Worm (Caenorhabditis elegans) whole organism, L4 larva: ENCODE results near the gene Y38H6A.5.

Experiments used
- F49E8.2 ChIP-seq: sonication (generic microtip); optimal IDR thresholded peaks from 2 replicates; lab custom pipeline; 2016; ENCODE audit warnings: missing compliant biosample characterization, mild to moderate bottlenecking, missing genetic modification characterization, borderline replicate concordance
- T26A8.4 ChIP-seq: fragments of 200-800 bp; sonication (Bioruptor generic); IDR thresholded peaks from 2 replicates; pipeline ENCODE4 v1.3.6; 2022; ENCODE audit warnings: missing genetic modification characterization, missing compliant biosample characterization
- Y48G9A.11 ChIP-seq: fragments of 200-800 bp; sonication (Bioruptor generic); IDR thresholded peaks from 2 replicates; pipeline ENCODE4 v1.3.6; 2022; ENCODE audit warnings: missing genetic modification reagents, missing genetic modification characterization, missing compliant biosample characterization
- Y5F2A.4 ChIP-seq: fragments of 200-800 bp; sonication (Bioruptor generic); optimal IDR thresholded peaks from 2 replicates; lab custom pipeline; 2018; ENCODE audit warnings: mild to moderate bottlenecking, missing genetic modification characterization, missing compliant biosample characterization
- Y75B8A.6 ChIP-seq: fragments of 200-800 bp; sonication (Bioruptor generic); IDR thresholded peaks from 2 replicates; pipeline ENCODE4 v1.3.6; 2022; ENCODE audit warnings: missing genetic modification reagents, missing genetic modification characterization, missing compliant biosample characterization
- ZK546.5 ChIP-seq, 2 experiments: sonication (generic microtip); optimal IDR thresholded peaks; 2 replicates each; lab custom pipeline; 2017; ENCODE audit warnings: missing biosample characterization in 2 of 2, missing genetic modification characterization in 2 of 2
- aly-2 ChIP-seq: sonication (generic microtip); optimal IDR thresholded peaks from 2 replicates; lab custom pipeline; 2018; ENCODE audit warnings: missing biosample characterization, missing genetic modification characterization
- ama-1 ChIP-seq: fragments of 150-350 bp; optimal IDR thresholded peaks from 2 replicates; lab custom pipeline; 2014; ENCODE audit warnings: inconsistent platforms, mixed read lengths
- attf-4 ChIP-seq: sonication (generic microtip); optimal IDR thresholded peaks from 3 replicates; lab custom pipeline; 2017; ENCODE audit warnings: missing biosample characterization, missing genetic modification characterization
- ces-1 ChIP-seq: fragments of 150-350 bp; sonication (generic microtip); optimal IDR thresholded peaks from 4 replicates; lab custom pipeline; 2014; ENCODE audit warnings: missing biosample characterization, missing genetic modification reagents, missing genetic modification characterization
- ctbp-1 ChIP-seq: fragments of 200-800 bp; sonication (Bioruptor generic); IDR thresholded peaks from 2 replicates; pipeline ENCODE4 v1.3.6; 2022; ENCODE audit warnings: missing genetic modification reagents, missing genetic modification characterization, missing compliant biosample characterization
- daf-16 ChIP-seq, 3 experiments: sonication (generic microtip); optimal IDR thresholded peaks; 2 replicates each; lab custom pipeline; 2016 to 2017; ENCODE audit warnings: missing genetic modification characterization in 3 of 3, missing genetic modification reagents in 3 of 3, mild to moderate bottlenecking in 2 of 3, missing compliant biosample characterization in 2 of 3, missing biosample characterization in 1 of 3, moderate library complexity in 1 of 3
- daf-8 ChIP-seq: fragments of 200-800 bp; sonication (Bioruptor generic); IDR thresholded peaks from 2 replicates; pipeline ENCODE4 v1.3.6; 2022; ENCODE audit warnings: missing genetic modification characterization, missing compliant biosample characterization
- dmd-6 ChIP-seq: fragments of 200-800 bp; sonication (Bioruptor generic); IDR thresholded peaks from 2 replicates; pipeline ENCODE4 v1.3.6; 2022; ENCODE audit warnings: missing genetic modification reagents, missing genetic modification characterization, missing compliant biosample characterization
- dmd-9 ChIP-seq: fragments of 200-800 bp; sonication (Bioruptor generic); IDR thresholded peaks from 2 replicates; pipeline ENCODE4 v1.3.6; 2022; ENCODE audit warnings: missing genetic modification reagents, missing genetic modification characterization, missing compliant biosample characterization
- duxl-1 ChIP-seq: sonication (generic microtip); optimal IDR thresholded peaks from 2 replicates; lab custom pipeline; 2016; ENCODE audit warnings: mild to moderate bottlenecking, missing genetic modification characterization, moderate library complexity, missing compliant biosample characterization; ENCODE audit not compliant: poor library complexity
- gei-8 ChIP-seq: fragments of 200-800 bp; sonication (Bioruptor generic); optimal IDR thresholded peaks from 2 replicates; lab custom pipeline; 2018; ENCODE audit warnings: mild to moderate bottlenecking, missing genetic modification characterization, missing compliant biosample characterization
- hlh-30 ChIP-seq: sonication (generic microtip); optimal IDR thresholded peaks from 2 replicates; lab custom pipeline; 2017; ENCODE audit warnings: antibody characterized with exemption, mild to moderate bottlenecking, missing genetic modification characterization, missing compliant biosample characterization; ENCODE audit not compliant: insufficient read depth
- lim-7 ChIP-seq: fragments of 200-800 bp; sonication (Bioruptor generic); IDR thresholded peaks from 2 replicates; pipeline ENCODE4 v1.3.6; 2022; ENCODE audit warnings: missing genetic modification characterization, missing compliant biosample characterization
- lin-29 ChIP-seq: fragments of 200-800 bp; sonication (Bioruptor generic); IDR thresholded peaks from 2 replicates; pipeline ENCODE4 v1.3.6; 2022; ENCODE audit warnings: missing genetic modification reagents, missing genetic modification characterization, missing compliant biosample characterization
- madf-5 ChIP-seq, 2 experiments: fragments of 200-800 bp; sonication (Bioruptor generic); IDR thresholded peaks; 2 replicates each; pipeline ENCODE4 v1.3.6; 2022; ENCODE audit warnings: missing compliant biosample characterization in 2 of 2, missing genetic modification characterization in 2 of 2
- mdl-1 ChIP-seq, 2 experiments: fragments of 150-350 bp in 1 of 2; sonication (generic microtip) in 1 of 2; optimal IDR thresholded peaks; 2 replicates each; lab custom pipeline; 2014 to 2017; ENCODE audit warnings: missing biosample characterization in 2 of 2, missing genetic modification characterization in 2 of 2
- mdt-29 ChIP-seq: fragments of 200-800 bp; sonication (Bioruptor generic); IDR thresholded peaks from 2 replicates; pipeline ENCODE4 v1.3.6; 2022; ENCODE audit warnings: missing genetic modification reagents, missing genetic modification characterization, missing compliant biosample characterization
- mep-1 ChIP-seq: fragments of 150-350 bp; sonication (generic microtip); optimal IDR thresholded peaks from 3 replicates; lab custom pipeline; 2014; ENCODE audit warnings: missing biosample characterization, missing genetic modification characterization
- nhr-102 ChIP-seq: sonication (generic microtip); optimal IDR thresholded peaks from 2 replicates; lab custom pipeline; 2016; ENCODE audit warnings: mild to moderate bottlenecking, missing genetic modification characterization, moderate library complexity, missing compliant biosample characterization
- nhr-237 ChIP-seq: sonication (generic microtip); optimal IDR thresholded peaks from 2 replicates; lab custom pipeline; 2017; ENCODE audit warnings: missing biosample characterization, missing genetic modification characterization
- nhr-25 ChIP-seq: sonication (generic microtip); optimal IDR thresholded peaks from 2 replicates; lab custom pipeline; 2017; ENCODE audit warnings: missing genetic modification characterization, mild to moderate bottlenecking, missing compliant biosample characterization, antibody characterized with exemption, moderate library complexity, borderline replicate concordance; ENCODE audit not compliant: insufficient read depth
- nhr-42 ChIP-seq: fragments of 200-800 bp; sonication (Bioruptor generic); IDR thresholded peaks from 2 replicates; pipeline ENCODE4 v1.3.6; 2022; ENCODE audit warnings: missing genetic modification characterization, missing compliant biosample characterization
- pha-4 ChIP-seq, 2 experiments: fragments of 150-350 bp in 1 of 2; fragments of 200-800 bp in 1 of 2; sonication (Bioruptor generic) in 1 of 2; IDR thresholded peaks in 1 of 2; optimal IDR thresholded peaks in 1 of 2; 2 replicates each; pipeline versions ENCODE4 v1.3.6 to Lab custom; 2014 to 2022; ENCODE audit warnings: missing genetic modification characterization in 2 of 2, missing genetic modification reagents in 2 of 2, missing biosample characterization in 1 of 2, missing compliant biosample characterization in 1 of 2
- pqm-1 ChIP-seq: sonication (generic microtip); optimal IDR thresholded peaks from 2 replicates; lab custom pipeline; 2017; ENCODE audit warnings: missing biosample characterization, missing genetic modification characterization
- rbr-2 ChIP-seq: sonication (generic microtip); optimal IDR thresholded peaks from 2 replicates; lab custom pipeline; 2016; ENCODE audit warnings: missing genotype, missing genetic modification characterization, missing compliant biosample characterization
- snpc-4 ChIP-seq: fragments of 150-350 bp; optimal IDR thresholded peaks from 2 replicates; lab custom pipeline; 2014; ENCODE audit warnings: missing biosample characterization, missing genetic modification characterization
- spr-1 ChIP-seq: sonication (generic microtip); optimal IDR thresholded peaks from 2 replicates; lab custom pipeline; 2016; ENCODE audit warnings: mild to moderate bottlenecking, missing genetic modification characterization, missing compliant biosample characterization
- spr-3 ChIP-seq: fragments of 200-800 bp; sonication (Bioruptor generic); optimal IDR thresholded peaks from 2 replicates; lab custom pipeline; 2018; ENCODE audit warnings: mild to moderate bottlenecking, missing genetic modification characterization, missing compliant biosample characterization
- tag-97 ChIP-seq: fragments of 200-800 bp; sonication (Bioruptor generic); IDR thresholded peaks from 2 replicates; pipeline ENCODE4 v1.3.6; 2022; ENCODE audit warnings: missing genetic modification characterization, missing compliant biosample characterization
- unc-62 ChIP-seq, 3 experiments: fragments of 150-350 bp in 1 of 3; sonication (generic microtip); optimal IDR thresholded peaks in 2 of 3; peaks in 1 of 3; 1 replicate in 1 of 3; 2 replicates in 2 of 3; lab custom pipeline; 2014 to 2017; ENCODE audit warnings: missing biosample characterization in 3 of 3, missing genetic modification characterization in 3 of 3, missing genetic modification reagents in 3 of 3, missing genotype in 1 of 3
- zfp-3 ChIP-seq: fragments of 200-800 bp; sonication (Bioruptor generic); conservative IDR thresholded peaks from 2 replicates; pipeline ENCODE4 v1.3.6; 2022; ENCODE audit warnings: missing genetic modification reagents, missing genetic modification characterization, missing compliant biosample characterization
- zip-11 ChIP-seq: fragments of 200-800 bp; sonication (Bioruptor generic); IDR thresholded peaks from 2 replicates; pipeline ENCODE4 v1.3.6; 2022; ENCODE audit warnings: missing genetic modification characterization, missing compliant biosample characterization
- ztf-11 ChIP-seq: fragments of 150-350 bp; optimal IDR thresholded peaks from 2 replicates; lab custom pipeline; 2014; ENCODE audit warnings: missing biosample characterization, missing genetic modification characterization

The Y38H6A.5 gene

DNA sequence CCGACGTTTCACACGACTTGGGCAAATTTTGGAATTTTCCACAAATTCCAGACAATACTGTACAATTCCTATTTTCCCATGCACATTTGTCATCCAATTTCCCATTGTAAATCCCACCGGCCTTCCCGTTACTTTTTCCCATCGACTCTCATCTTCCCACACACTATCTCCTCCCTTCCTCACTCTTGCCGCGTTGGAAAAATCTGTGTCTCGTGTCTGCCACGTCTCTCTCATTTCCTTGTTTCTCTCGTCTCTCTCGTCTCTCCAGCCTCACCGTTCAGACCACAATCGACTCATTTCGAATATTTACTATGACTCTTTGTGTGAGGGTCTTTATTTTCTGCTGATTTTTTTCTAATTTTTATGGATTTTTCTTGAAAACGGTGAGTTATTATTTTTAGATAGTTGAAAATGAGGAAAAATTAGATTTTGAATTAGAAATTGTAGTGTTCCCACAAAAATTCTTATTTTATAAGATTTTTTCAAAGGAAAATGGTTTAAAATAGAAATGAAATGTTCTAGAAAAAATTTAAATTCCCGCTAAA lies 48.0 kb upstream of the Y38H6A.5 start, which contains the start of gene K02E2.11 (continued):
- TF ChIP-seq Y75B8A.6 (GFP tag; lab: Robert Waterston, UW), result no peak
- TF ChIP-seq mdl-1 (tag; optimal IDR thresholded peaks at IDR 0.05; lab: Kevin White, UChicago), result peak in 1 of 2 experiments; percentile 65
- TF ChIP-seq nhr-237 (tag; lab: Kevin White, UChicago), result no peak
- no peak for TF ChIP-seq ztf-11 (tag; lab: Kevin White, UChicago)
- TF ChIP-seq mep-1 (tag; lab: Kevin White, UChicago), result peak; percentile 58
- no peak for TF ChIP-seq pqm-1
- TF ChIP-seq zfp-3 (GFP tag; lab: Robert Waterston, UW), result no peak

DNA sequence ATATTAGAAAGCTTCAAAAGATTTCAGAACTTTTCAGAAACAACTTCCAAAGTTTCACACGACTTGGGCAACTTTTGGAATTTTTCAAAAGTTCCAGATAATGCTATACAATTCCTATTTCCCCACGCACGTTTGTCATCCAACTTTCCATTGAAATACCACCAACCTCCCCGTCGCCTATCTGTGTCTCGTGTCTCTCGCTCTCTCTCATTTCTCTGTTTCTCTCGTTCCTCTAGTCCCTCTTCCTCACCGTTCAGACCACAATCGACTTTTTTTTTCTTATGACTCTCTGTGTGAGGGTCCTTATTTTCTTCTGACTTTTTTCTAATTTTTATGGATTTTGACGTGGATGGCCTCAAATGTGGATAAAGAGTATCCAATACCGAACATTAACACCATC lies 45.2 kb upstream of the Y38H6A.5 start, which contains the start of gene K02E2.6:
Gene K02E2.6 (plus strand): TSS at position 242 of the 400 bp plus-strand sequence.
- no peak for TF ChIP-seq unc-62 (GFP tag; optimal IDR thresholded peaks at IDR 0.05 in 1 of 2; lab: Kevin White, UChicago)
- TF ChIP-seq unc-62 (tag; optimal IDR thresholded peaks at IDR 0.05; lab: Kevin White, UChicago), result no peak
- no peak for TF ChIP-seq nhr-42 (GFP tag; lab: Robert Waterston, UW)
- TF ChIP-seq tag-97 (GFP tag; lab: Robert Waterston, UW), result no peak
- no peak for TF ChIP-seq ces-1 (GFP tag; lab: Kevin White, UChicago)
- peak; percentile 91 for TF ChIP-seq duxl-1 (tag; lab: Kevin White, UChicago)
- TF ChIP-seq hlh-30 (tag; lab: Kevin White, UChicago), result peak; percentile 54
- TF ChIP-seq daf-16 (GFP tag; optimal IDR thresholded peaks at IDR 0.05; lab: Kevin White, UChicago), result no peak
- TF ChIP-seq daf-16 (tag; optimal IDR thresholded peaks at IDR 0.05; lab: Kevin White, UChicago), result peak; percentile 6
- no peak for TF ChIP-seq zfp-3 (GFP tag; lab: Robert Waterston, UW)
- TF ChIP-seq rbr-2 (tag; lab: Kevin White, UChicago), result no peak
- no peak for TF ChIP-seq ama-1 (lab: Kevin White, UChicago)
- TF ChIP-seq nhr-25, result no peak
- no peak for TF ChIP-seq T26A8.4 (GFP tag; lab: Robert Waterston, UW)
- no peak for TF ChIP-seq gei-8 (GFP tag; lab: Kevin White, UChicago)

DNA sequence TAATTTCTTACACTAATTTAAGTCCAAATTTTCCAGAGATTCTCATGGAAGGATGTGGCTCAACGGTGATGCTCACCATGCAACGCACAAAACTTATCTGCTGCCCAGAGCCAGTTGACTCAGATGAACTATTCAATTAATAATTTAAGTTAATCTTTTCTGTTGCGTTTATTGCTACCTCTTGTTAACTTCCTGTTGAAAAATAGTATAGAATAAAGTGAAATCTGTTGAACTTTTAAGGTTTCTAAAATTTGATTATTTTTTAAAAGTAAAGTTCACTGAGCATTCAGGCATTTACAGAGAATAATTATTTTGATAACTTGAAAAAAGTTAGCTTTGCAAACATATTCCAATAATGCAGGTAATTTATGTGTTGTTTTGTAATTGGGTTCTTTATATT lies 40.9 kb upstream of the Y38H6A.5 start:
- TF ChIP-seq unc-62 (GFP tag; optimal IDR thresholded peaks at IDR 0.05 in 1 of 2; lab: Kevin White, UChicago) (peak in 1 of 2 experiments; percentile 92), unc-62 (tag; optimal IDR thresholded peaks at IDR 0.05; lab: Kevin White, UChicago) (no peak), daf-8 (GFP tag; lab: Robert Waterston, UW) (no peak), snpc-4 (tag; lab: Kevin White, UChicago) (no peak)
- TF ChIP-seq, all 104 proteins: peak for 1

DNA sequence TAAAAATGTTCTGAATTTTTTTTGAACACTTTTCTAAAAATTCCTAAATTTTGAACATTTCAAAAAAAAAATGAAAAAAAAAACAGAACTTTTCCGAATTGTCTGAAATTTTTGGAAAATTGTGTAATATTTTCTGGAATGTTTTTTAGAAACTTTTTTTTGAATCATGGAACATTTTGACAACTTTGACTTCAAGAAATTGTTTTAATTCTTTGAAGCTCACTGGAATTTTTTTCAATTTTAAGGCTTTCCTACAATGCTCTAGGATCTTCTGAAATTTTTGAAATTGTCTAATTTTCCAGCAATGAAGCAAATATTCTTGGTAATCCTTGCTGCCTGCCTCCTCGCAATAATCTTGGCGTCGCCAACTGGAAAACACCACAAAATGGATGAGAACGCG lies 40.1 kb upstream of the Y38H6A.5 start, which contains the start of gene ins-35:
Gene ins-35 (plus strand): TSS at position 301 of the 400 bp plus-strand sequence.
- no peak for TF ChIP-seq daf-8 (GFP tag; lab: Robert Waterston, UW)
- no peak for TF ChIP-seq madf-5 (GFP tag; IDR thresholded peaks at IDR 0.05; lab: Robert Waterston, UW)
- TF ChIP-seq dmd-9 (GFP tag; lab: Robert Waterston, UW), result no peak
- no peak for TF ChIP-seq ZK546.5 (tag; optimal IDR thresholded peaks at IDR 0.05; lab: Kevin White, UChicago)
- no peak for TF ChIP-seq Y75B8A.6 (GFP tag; lab: Robert Waterston, UW)
- no peak for TF ChIP-seq lin-29 (GFP tag; lab: Robert Waterston, UW)
- no peak for TF ChIP-seq spr-1 (tag; lab: Kevin White, UChicago)
- no peak for TF ChIP-seq nhr-42 (GFP tag; lab: Robert Waterston, UW)
- TF ChIP-seq, all 104 proteins: peak for 0

DNA sequence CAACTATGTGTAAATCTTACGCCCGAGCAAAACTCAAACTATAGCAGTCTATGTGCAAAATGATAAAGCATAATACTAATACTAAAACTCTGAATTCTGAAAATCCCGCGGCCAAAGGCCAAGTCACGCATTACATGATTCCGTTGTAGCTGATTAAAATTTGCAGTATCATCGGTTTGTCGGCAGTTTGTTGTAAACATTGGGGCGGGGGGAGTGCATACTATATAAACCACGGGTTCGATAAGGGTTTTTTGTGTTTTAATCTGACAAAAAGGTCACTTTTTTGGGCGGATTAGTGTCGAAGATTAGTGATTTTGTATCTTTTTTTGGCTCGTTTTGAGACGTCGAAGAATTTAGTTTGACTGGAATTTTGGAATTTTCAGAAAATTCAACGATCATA lies 39.3 kb upstream of the Y38H6A.5 start:
- TF ChIP-seq F49E8.2 (no peak), daf-16 (GFP tag; optimal IDR thresholded peaks at IDR 0.05; lab: Kevin White, UChicago) (no peak), daf-16 (tag; optimal IDR thresholded peaks at IDR 0.05; lab: Kevin White, UChicago) (peak; percentile 67), hlh-30 (tag; lab: Kevin White, UChicago) (no peak), attf-4 (tag; lab: Kevin White, UChicago) (no peak), spr-1 (tag; lab: Kevin White, UChicago) (no peak), aly-2 (tag; lab: Kevin White, UChicago) (no peak), Y5F2A.4 (GFP tag; lab: Kevin White, UChicago) (no peak), pqm-1 (peak; percentile 52), nhr-102 (tag; lab: Kevin White, UChicago) (no peak), lim-7 (GFP tag; lab: Robert Waterston, UW) (no peak), spr-3 (GFP tag; lab: Kevin White, UChicago) (no peak), Y48G9A.11 (GFP tag; lab: Robert Waterston, UW) (no peak), pha-4 (GFP tag; IDR thresholded peaks at IDR 0.05; lab: Robert Waterston, UW) (no peak), pha-4 (tag; optimal IDR thresholded peaks at IDR 0.05; lab: Kevin White, UChicago) (no peak), dmd-6 (GFP tag; lab: Robert Waterston, UW) (no peak), daf-8 (GFP tag; lab: Robert Waterston, UW) (no peak), zip-11 (GFP tag; lab: Robert Waterston, UW) (no peak), ctbp-1 (GFP tag; lab: Robert Waterston, UW) (no peak), ama-1 (lab: Kevin White, UChicago) (no peak), mdt-29 (GFP tag; lab: Robert Waterston, UW) (no peak)
